Fruit fly (Drosophila melanogaster) whole organism, pupa: ENCODE measurements around the gene CG14983.

Source experiments
- CG10348 ChIP-seq: fragments of 200-800 bp; sonication (Bioruptor generic); IDR thresholded peaks from 2 replicates; pipeline ENCODE4 v1.3.6; 2022; ENCODE audit warnings: missing biosample characterization, missing genetic modification characterization
- CG12605 ChIP-seq: fragments of 200-800 bp; sonication (Bioruptor generic); IDR thresholded peaks from 2 replicates; pipeline ENCODE4 v1.3.6; 2022; ENCODE audit warnings: missing biosample characterization, missing genetic modification characterization
- CG13204 ChIP-seq: fragments of 200-800 bp; sonication (Bioruptor generic); optimal IDR thresholded peaks from 2 replicates; lab custom pipeline; 2018; ENCODE audit warnings: missing biosample characterization, mild to moderate bottlenecking, missing genetic modification characterization, moderate library complexity
- CG14655 ChIP-seq: fragments of 200-800 bp; sonication (Bioruptor generic); optimal IDR thresholded peaks from 3 replicates; lab custom pipeline; 2017; ENCODE audit warnings: mild to moderate bottlenecking, missing biosample characterization, missing genetic modification reagents, missing genetic modification characterization
- CG15710 ChIP-seq: fragments of 200-800 bp; sonication (Bioruptor generic); optimal IDR thresholded peaks from 2 replicates; lab custom pipeline; 2018; ENCODE audit warnings: missing biosample characterization, mild to moderate bottlenecking, missing genetic modification characterization, moderate library complexity
- CG17806 ChIP-seq: fragments of 200-800 bp; sonication (Bioruptor generic); optimal IDR thresholded peaks from 2 replicates; lab custom pipeline; 2018; ENCODE audit warnings: missing biosample characterization, mild to moderate bottlenecking, missing genetic modification characterization, moderate library complexity
- CG32121 ChIP-seq: fragments of 200-800 bp; sonication (Bioruptor generic); IDR thresholded peaks from 2 replicates; pipeline ENCODE4 v1.3.6; 2022; ENCODE audit warnings: missing biosample characterization, missing genetic modification characterization
- CG34367 ChIP-seq: fragments of 200-800 bp; sonication (Bioruptor generic); optimal IDR thresholded peaks from 2 replicates; lab custom pipeline; 2018; ENCODE audit warnings: missing biosample characterization, mild to moderate bottlenecking, missing genetic modification characterization
- CG4496 ChIP-seq: fragments of 200-800 bp; sonication (Bioruptor generic); IDR thresholded peaks from 3 replicates; pipeline ENCODE4 v1.3.6; 2022; ENCODE audit warnings: missing biosample characterization, missing genetic modification characterization
- CG8159 ChIP-seq: fragments of 200-800 bp; sonication (Bioruptor generic); optimal IDR thresholded peaks from 3 replicates; lab custom pipeline; 2018; ENCODE audit warnings: missing biosample characterization, mild to moderate bottlenecking, missing genetic modification characterization, moderate library complexity
- CG8301 ChIP-seq: fragments of 200-800 bp; sonication (Bioruptor generic); optimal IDR thresholded peaks from 2 replicates; lab custom pipeline; 2018; ENCODE audit warnings: missing biosample characterization, mild to moderate bottlenecking, missing genetic modification characterization
- CG9948 ChIP-seq: fragments of 200-800 bp; sonication (Bioruptor generic); optimal IDR thresholded peaks from 2 replicates; lab custom pipeline; 2018; ENCODE audit warnings: missing biosample characterization, mild to moderate bottlenecking, missing genetic modification characterization, moderate library complexity
- D1 ChIP-seq: fragments of 200-800 bp; sonication (Bioruptor generic); optimal IDR thresholded peaks from 2 replicates; lab custom pipeline; 2018; ENCODE audit warnings: missing biosample characterization, mild to moderate bottlenecking, missing genetic modification characterization, moderate library complexity
- EcR ChIP-seq: fragments of 200-800 bp; sonication (Bioruptor generic); optimal IDR thresholded peaks from 3 replicates; lab custom pipeline; 2019; ENCODE audit warnings: missing biosample characterization, missing genetic modification characterization, mild to moderate bottlenecking, moderate library complexity, missing genetic modification reagents
- Ets98B ChIP-seq: fragments of 200-800 bp; sonication (Bioruptor generic); IDR thresholded peaks from 2 replicates; pipeline ENCODE4 v1.3.6; 2022; ENCODE audit warnings: missing biosample characterization, missing genetic modification characterization
- Pif1A ChIP-seq: fragments of 200-800 bp; sonication (Bioruptor generic); optimal IDR thresholded peaks from 3 replicates; lab custom pipeline; 2016; ENCODE audit warnings: missing biosample characterization, missing genetic modification characterization
- Pif1B ChIP-seq: fragments of 200-800 bp; sonication (Bioruptor generic); optimal IDR thresholded peaks from 3 replicates; lab custom pipeline; 2016; ENCODE audit warnings: missing biosample characterization, missing genetic modification characterization
- Snoo ChIP-seq: fragments of 200-800 bp; sonication (Bioruptor generic); optimal IDR thresholded peaks from 3 replicates; lab custom pipeline; 2017; ENCODE audit warnings: missing biosample characterization, mild to moderate bottlenecking, missing genetic modification characterization, inconsistent platforms
- fd96Ca ChIP-seq: fragments of 200-800 bp; sonication (Bioruptor generic); IDR thresholded peaks from 3 replicates; pipeline ENCODE4 v1.3.6; 2022; ENCODE audit warnings: missing biosample characterization, missing genetic modification characterization
- gl ChIP-seq: fragments of 200-800 bp; sonication (Bioruptor generic); optimal IDR thresholded peaks from 2 replicates; lab custom pipeline; 2018; ENCODE audit warnings: missing biosample characterization, mild to moderate bottlenecking, missing genetic modification characterization
- rn ChIP-seq: fragments of 200-800 bp; sonication (Bioruptor generic); IDR thresholded peaks from 2 replicates; pipeline ENCODE4 v1.3.6; 2022; ENCODE audit warnings: missing biosample characterization, missing genetic modification characterization

The CG14983 gene

dm6 chr3L:3903301-3903700, 45.8 kb downstream of the CG14983 start, which contains the start of gene Sc2:
TSS of gene Sc2 (plus strand) at chr3L:3903492.
- TF ChIP-seq rn (GFP tag; lab: Robert Waterston, UW), result no peak
- no peak for TF ChIP-seq CG17806 (tag; lab: Kevin White, UChicago)
- TF ChIP-seq Pif1A (GFP tag; lab: Kevin White, UChicago), result no peak
- TF ChIP-seq gl (tag; lab: Kevin White, UChicago), result no peak
- no peak for TF ChIP-seq CG12605 (GFP tag; lab: Robert Waterston, UW)
- no peak; the same call in 2 of the 3 replicates for TF ChIP-seq CG4496 (GFP tag; lab: Robert Waterston, UW)
- TF ChIP-seq CG8159 (tag; lab: Kevin White, UChicago), result no peak
- no peak for TF ChIP-seq Pif1B
- TF ChIP-seq CG32121, result no peak
- TF ChIP-seq Ets98B (GFP tag; lab: Robert Waterston, UW), result no peak

- TF ChIP-seq CG17806 (tag; lab: Kevin White, UChicago), result peak; percentile 41
- TF ChIP-seq EcR, result no peak
- no peak for TF ChIP-seq CG4496 (GFP tag; lab: Robert Waterston, UW)
- TF ChIP-seq Ets98B (GFP tag; lab: Robert Waterston, UW), result no peak
- no peak for TF ChIP-seq rn (GFP tag; lab: Robert Waterston, UW)
- TF ChIP-seq CG14655 (GFP tag; lab: Kevin White, UChicago), result no peak
- TF ChIP-seq CG10348, result no peak
- TF ChIP-seq Snoo, result peak; percentile 37
- no peak for TF ChIP-seq fd96Ca (GFP tag; lab: Robert Waterston, UW)
- TF ChIP-seq CG34367 (tag; lab: Kevin White, UChicago), result peak; percentile 19
- TF ChIP-seq gl (tag; lab: Kevin White, UChicago), result no peak
- TF ChIP-seq CG12605 (GFP tag; lab: Robert Waterston, UW), result no peak
- no peak for TF ChIP-seq D1
- no peak for TF ChIP-seq Pif1A (GFP tag; lab: Kevin White, UChicago)
- no peak for TF ChIP-seq CG32121
- peak; percentile 60 for TF ChIP-seq CG15710 (tag; lab: Kevin White, UChicago)
- peak; percentile 12 for TF ChIP-seq Pif1B
- TF ChIP-seq CG9948, result peak; percentile 39
- TF ChIP-seq CG8301 (tag; lab: Kevin White, UChicago), result peak; percentile 37
- no peak for TF ChIP-seq CG13204 (GFP tag; lab: Kevin White, UChicago)
- peak; percentile 57 for TF ChIP-seq CG8159 (tag; lab: Kevin White, UChicago)
Measured at dm6 chr3L:3902491-3903198, 46.5 kb downstream of the CG14983 start, which contains the start of gene Ubi-p63E. TSS of gene Ubi-p63E (minus strand) at chr3L:3903184.

dm6 chr3L:3901865-3902490, 47.1 kb downstream of the CG14983 start:
- TF ChIP-seq gl (tag; lab: Kevin White, UChicago) (peak; percentile 67), CG34367 (tag; lab: Kevin White, UChicago) (peak; percentile 7), rn (GFP tag; lab: Robert Waterston, UW) (no peak), Pif1B (no peak), CG17806 (tag; lab: Kevin White, UChicago) (no peak), Ets98B (GFP tag; lab: Robert Waterston, UW) (no peak), CG8301 (tag; lab: Kevin White, UChicago) (peak; percentile 14), CG12605 (GFP tag; lab: Robert Waterston, UW) (no peak), Pif1A (GFP tag; lab: Kevin White, UChicago) (no peak), CG15710 (tag; lab: Kevin White, UChicago) (no peak), CG13204 (GFP tag; lab: Kevin White, UChicago) (peak; percentile 5), CG14655 (GFP tag; lab: Kevin White, UChicago) (no peak), CG10348 (no peak)

dm6 chr3L:3898978-3899377, 50.1 kb downstream of the CG14983 start, which contains the start of gene Ccz1:
TSS of gene Ccz1 (minus strand) at chr3L:3899156.
- TF ChIP-seq CG17806 (tag; lab: Kevin White, UChicago) (no peak), CG8159 (tag; lab: Kevin White, UChicago) (peak; percentile 17)
